Worm (Caenorhabditis elegans) whole organism, L4 larva: ENCODE results near the gene ZC13.10.
A peak's percentile ranks its signal among the peaks of the same experiment; 100 is the strongest.

Experiments used
- D1046.2 ChIP-seq: fragments of 200-800 bp; sonication (Bioruptor generic); IDR thresholded peaks from 2 replicates; pipeline ENCODE4 v1.3.6; 2022; ENCODE audit warnings: missing genetic modification characterization, missing compliant biosample characterization
- F49E8.2 ChIP-seq: sonication (generic microtip); optimal IDR thresholded peaks from 2 replicates; lab custom pipeline; 2016; ENCODE audit warnings: missing compliant biosample characterization, mild to moderate bottlenecking, missing genetic modification characterization, borderline replicate concordance
- T20F7.1 ChIP-seq: fragments of 200-800 bp; sonication (Bioruptor generic); optimal IDR thresholded peaks from 2 replicates; lab custom pipeline; 2018; ENCODE audit warnings: mild to moderate bottlenecking, missing genetic modification characterization, missing compliant biosample characterization
- T26A8.4 ChIP-seq: fragments of 200-800 bp; sonication (Bioruptor generic); IDR thresholded peaks from 2 replicates; pipeline ENCODE4 v1.3.6; 2022; ENCODE audit warnings: missing genetic modification characterization, missing compliant biosample characterization
- Y48G9A.11 ChIP-seq: fragments of 200-800 bp; sonication (Bioruptor generic); IDR thresholded peaks from 2 replicates; pipeline ENCODE4 v1.3.6; 2022; ENCODE audit warnings: missing genetic modification reagents, missing genetic modification characterization, missing compliant biosample characterization
- Y5F2A.4 ChIP-seq: fragments of 200-800 bp; sonication (Bioruptor generic); optimal IDR thresholded peaks from 2 replicates; lab custom pipeline; 2018; ENCODE audit warnings: mild to moderate bottlenecking, missing genetic modification characterization, missing compliant biosample characterization
- Y75B8A.6 ChIP-seq: fragments of 200-800 bp; sonication (Bioruptor generic); IDR thresholded peaks from 2 replicates; pipeline ENCODE4 v1.3.6; 2022; ENCODE audit warnings: missing genetic modification reagents, missing genetic modification characterization, missing compliant biosample characterization
- ZK337.2 ChIP-seq: fragments of 200-800 bp; sonication (Bioruptor generic); IDR thresholded peaks from 2 replicates; pipeline ENCODE4 v1.3.6; 2022; ENCODE audit warnings: missing genetic modification reagents, missing genetic modification characterization, missing compliant biosample characterization
- ceh-28 ChIP-seq: fragments of 150-350 bp; optimal IDR thresholded peaks from 2 replicates; lab custom pipeline; 2014; ENCODE audit warnings: missing biosample characterization, missing genetic modification reagents, missing genetic modification characterization
- ceh-82 ChIP-seq: sonication (generic microtip); optimal IDR thresholded peaks from 2 replicates; lab custom pipeline; 2017; ENCODE audit warnings: missing biosample characterization, missing genetic modification characterization
- daf-19 ChIP-seq: fragments of 200-800 bp; sonication (Bioruptor generic); conservative IDR thresholded peaks from 2 replicates; pipeline ENCODE4 v1.3.6; 2022; ENCODE audit warnings: missing genetic modification characterization, missing compliant biosample characterization
- daf-8 ChIP-seq: fragments of 200-800 bp; sonication (Bioruptor generic); IDR thresholded peaks from 2 replicates; pipeline ENCODE4 v1.3.6; 2022; ENCODE audit warnings: missing genetic modification characterization, missing compliant biosample characterization
- dmd-6 ChIP-seq: fragments of 200-800 bp; sonication (Bioruptor generic); IDR thresholded peaks from 2 replicates; pipeline ENCODE4 v1.3.6; 2022; ENCODE audit warnings: missing genetic modification reagents, missing genetic modification characterization, missing compliant biosample characterization
- dmd-9 ChIP-seq: fragments of 200-800 bp; sonication (Bioruptor generic); IDR thresholded peaks from 2 replicates; pipeline ENCODE4 v1.3.6; 2022; ENCODE audit warnings: missing genetic modification reagents, missing genetic modification characterization, missing compliant biosample characterization
- dpl-1 ChIP-seq: fragments of 150-350 bp; optimal IDR thresholded peaks from 2 replicates; lab custom pipeline; 2014; ENCODE audit warnings: missing biosample characterization, missing genetic modification reagents, missing genetic modification characterization
- duxl-1 ChIP-seq: sonication (generic microtip); optimal IDR thresholded peaks from 2 replicates; lab custom pipeline; 2016; ENCODE audit warnings: mild to moderate bottlenecking, missing genetic modification characterization, moderate library complexity, missing compliant biosample characterization; ENCODE audit not compliant: poor library complexity
- fos-1 ChIP-seq: fragments of 150-350 bp; optimal IDR thresholded peaks from 2 replicates; lab custom pipeline; 2014; ENCODE audit warnings: missing biosample characterization, missing genetic modification characterization
- gei-8 ChIP-seq: fragments of 200-800 bp; sonication (Bioruptor generic); optimal IDR thresholded peaks from 2 replicates; lab custom pipeline; 2018; ENCODE audit warnings: mild to moderate bottlenecking, missing genetic modification characterization, missing compliant biosample characterization
- hlh-11 ChIP-seq: fragments of 200-800 bp; sonication (Bioruptor generic); optimal IDR thresholded peaks from 2 replicates; lab custom pipeline; 2018; ENCODE audit warnings: mild to moderate bottlenecking, missing genetic modification characterization, missing compliant biosample characterization
- hlh-30 ChIP-seq: sonication (generic microtip); optimal IDR thresholded peaks from 2 replicates; lab custom pipeline; 2017; ENCODE audit warnings: antibody characterized with exemption, mild to moderate bottlenecking, missing genetic modification characterization, missing compliant biosample characterization; ENCODE audit not compliant: insufficient read depth
- hmg-1.1 ChIP-seq: fragments of 200-800 bp; sonication (Bioruptor generic); IDR thresholded peaks from 2 replicates; pipeline ENCODE4 v1.3.6; 2022; ENCODE audit warnings: missing genetic modification reagents, missing genetic modification characterization, missing compliant biosample characterization
- lin-1 ChIP-seq: fragments of 200-800 bp; sonication (Bioruptor generic); IDR thresholded peaks from 2 replicates; pipeline ENCODE4 v1.3.6; 2022; ENCODE audit warnings: missing genetic modification reagents, missing genetic modification characterization, missing compliant biosample characterization
- lin-15B ChIP-seq: fragments of 150-350 bp; sonication (generic microtip); optimal IDR thresholded peaks from 3 replicates; lab custom pipeline; 2014; ENCODE audit warnings: missing biosample characterization, missing genetic modification characterization
- lin-38 ChIP-seq: fragments of 200-800 bp; sonication (Bioruptor generic); IDR thresholded peaks from 2 replicates; pipeline ENCODE4 v1.3.6; 2022; ENCODE audit warnings: missing genetic modification reagents, missing genetic modification characterization, missing compliant biosample characterization
- lin-39 ChIP-seq: fragments of 150-350 bp; optimal IDR thresholded peaks from 2 replicates; lab custom pipeline; 2014; ENCODE audit warnings: missing biosample characterization, missing genetic modification reagents, missing genetic modification characterization
- lir-3 ChIP-seq: sonication (generic microtip); optimal IDR thresholded peaks from 2 replicates; lab custom pipeline; 2016; ENCODE audit warnings: mild to moderate bottlenecking, missing genetic modification characterization, missing compliant biosample characterization
- mdl-1 ChIP-seq, 2 experiments: fragments of 150-350 bp in 1 of 2; sonication (generic microtip) in 1 of 2; optimal IDR thresholded peaks; 2 replicates each; lab custom pipeline; 2014 to 2017; ENCODE audit warnings: missing biosample characterization in 2 of 2, missing genetic modification characterization in 2 of 2
- mes-2 ChIP-seq: sonication (generic microtip); optimal IDR thresholded peaks from 2 replicates; lab custom pipeline; 2016; ENCODE audit warnings: missing genotype, mild to moderate bottlenecking, missing genetic modification characterization, missing compliant biosample characterization; ENCODE audit not compliant: poor library complexity, severe bottlenecking
- mxl-3 ChIP-seq: fragments of 200-800 bp; sonication (Bioruptor generic); optimal IDR thresholded peaks from 2 replicates; lab custom pipeline; 2018; ENCODE audit warnings: mild to moderate bottlenecking, missing genetic modification characterization, missing compliant biosample characterization
- nhr-102 ChIP-seq: sonication (generic microtip); optimal IDR thresholded peaks from 2 replicates; lab custom pipeline; 2016; ENCODE audit warnings: mild to moderate bottlenecking, missing genetic modification characterization, moderate library complexity, missing compliant biosample characterization
- nhr-11 ChIP-seq: fragments of 150-350 bp; optimal IDR thresholded peaks from 2 replicates; lab custom pipeline; 2014; ENCODE audit warnings: missing biosample characterization, missing genetic modification characterization
- nhr-28 ChIP-seq: fragments of 150-350 bp; optimal IDR thresholded peaks from 2 replicates; lab custom pipeline; 2014; ENCODE audit warnings: missing biosample characterization, missing genetic modification characterization
- nhr-42 ChIP-seq: fragments of 200-800 bp; sonication (Bioruptor generic); IDR thresholded peaks from 2 replicates; pipeline ENCODE4 v1.3.6; 2022; ENCODE audit warnings: missing genetic modification characterization, missing compliant biosample characterization
- nhr-6 ChIP-seq: fragments of 150-350 bp; optimal IDR thresholded peaks from 2 replicates; lab custom pipeline; 2014; ENCODE audit warnings: missing biosample characterization, missing genetic modification characterization
- pha-4 ChIP-seq, 2 experiments: fragments of 150-350 bp in 1 of 2; fragments of 200-800 bp in 1 of 2; sonication (Bioruptor generic) in 1 of 2; IDR thresholded peaks in 1 of 2; optimal IDR thresholded peaks in 1 of 2; 2 replicates each; pipeline versions ENCODE4 v1.3.6 to Lab custom; 2014 to 2022; ENCODE audit warnings: missing genetic modification characterization in 2 of 2, missing genetic modification reagents in 2 of 2, missing biosample characterization in 1 of 2, missing compliant biosample characterization in 1 of 2
- pqm-1 ChIP-seq: sonication (generic microtip); optimal IDR thresholded peaks from 2 replicates; lab custom pipeline; 2017; ENCODE audit warnings: missing biosample characterization, missing genetic modification characterization
- rbr-2 ChIP-seq: sonication (generic microtip); optimal IDR thresholded peaks from 2 replicates; lab custom pipeline; 2016; ENCODE audit warnings: missing genotype, missing genetic modification characterization, missing compliant biosample characterization
- skn-1 ChIP-seq: fragments of 150-350 bp; optimal IDR thresholded peaks from 2 replicates; lab custom pipeline; 2014; ENCODE audit warnings: missing biosample characterization, missing genetic modification characterization
- snpc-1.2 ChIP-seq: fragments of 200-800 bp; sonication (Bioruptor generic); IDR thresholded peaks from 2 replicates; pipeline ENCODE4 v1.3.6; 2022; ENCODE audit warnings: missing genetic modification reagents, missing genetic modification characterization, missing compliant biosample characterization
- spr-1 ChIP-seq: sonication (generic microtip); optimal IDR thresholded peaks from 2 replicates; lab custom pipeline; 2016; ENCODE audit warnings: mild to moderate bottlenecking, missing genetic modification characterization, missing compliant biosample characterization
- tra-1 ChIP-seq: fragments of 200-800 bp; sonication (Bioruptor generic); IDR thresholded peaks from 2 replicates; pipeline ENCODE4 v1.3.6; 2022; ENCODE audit warnings: missing genetic modification reagents, missing genetic modification characterization, missing compliant biosample characterization
- unc-130 ChIP-seq: sonication (generic microtip); optimal IDR thresholded peaks from 2 replicates; lab custom pipeline; 2016; ENCODE audit warnings: missing genetic modification reagents, missing genetic modification characterization, missing compliant biosample characterization
- unc-62 ChIP-seq, 3 experiments: fragments of 150-350 bp in 1 of 3; sonication (generic microtip); optimal IDR thresholded peaks in 2 of 3; peaks in 1 of 3; 1 replicate in 1 of 3; 2 replicates in 2 of 3; lab custom pipeline; 2014 to 2017; ENCODE audit warnings: missing biosample characterization in 3 of 3, missing genetic modification characterization in 3 of 3, missing genetic modification reagents in 3 of 3, missing genotype in 1 of 3
- vab-7 ChIP-seq: fragments of 200-800 bp; sonication (Bioruptor generic); IDR thresholded peaks from 2 replicates; pipeline ENCODE4 v1.3.6; 2022; ENCODE audit warnings: missing genetic modification reagents, missing genetic modification characterization, missing compliant biosample characterization
- zag-1 ChIP-seq: fragments of 150-350 bp; optimal IDR thresholded peaks from 2 replicates; lab custom pipeline; 2014; ENCODE audit warnings: missing biosample characterization, missing genetic modification characterization
- zfp-2 ChIP-seq: sonication (generic microtip); optimal IDR thresholded peaks from 2 replicates; lab custom pipeline; 2016; ENCODE audit warnings: mild to moderate bottlenecking, missing genetic modification characterization, missing compliant biosample characterization
- zfp-3 ChIP-seq: fragments of 200-800 bp; sonication (Bioruptor generic); conservative IDR thresholded peaks from 2 replicates; pipeline ENCODE4 v1.3.6; 2022; ENCODE audit warnings: missing genetic modification reagents, missing genetic modification characterization, missing compliant biosample characterization
- zip-11 ChIP-seq: fragments of 200-800 bp; sonication (Bioruptor generic); IDR thresholded peaks from 2 replicates; pipeline ENCODE4 v1.3.6; 2022; ENCODE audit warnings: missing genetic modification characterization, missing compliant biosample characterization
- zip-2 ChIP-seq: fragments of 150-350 bp; optimal IDR thresholded peaks from 2 replicates; lab custom pipeline; 2014; ENCODE audit warnings: missing biosample characterization, missing genetic modification characterization
- ztf-11 ChIP-seq: fragments of 150-350 bp; optimal IDR thresholded peaks from 2 replicates; lab custom pipeline; 2014; ENCODE audit warnings: missing biosample characterization, missing genetic modification characterization
- ztf-7 ChIP-seq: fragments of 150-350 bp; optimal IDR thresholded peaks from 2 replicates; lab custom pipeline; 2014; ENCODE audit warnings: missing biosample characterization, missing genetic modification characterization

The ZC13.10 gene

DNA sequence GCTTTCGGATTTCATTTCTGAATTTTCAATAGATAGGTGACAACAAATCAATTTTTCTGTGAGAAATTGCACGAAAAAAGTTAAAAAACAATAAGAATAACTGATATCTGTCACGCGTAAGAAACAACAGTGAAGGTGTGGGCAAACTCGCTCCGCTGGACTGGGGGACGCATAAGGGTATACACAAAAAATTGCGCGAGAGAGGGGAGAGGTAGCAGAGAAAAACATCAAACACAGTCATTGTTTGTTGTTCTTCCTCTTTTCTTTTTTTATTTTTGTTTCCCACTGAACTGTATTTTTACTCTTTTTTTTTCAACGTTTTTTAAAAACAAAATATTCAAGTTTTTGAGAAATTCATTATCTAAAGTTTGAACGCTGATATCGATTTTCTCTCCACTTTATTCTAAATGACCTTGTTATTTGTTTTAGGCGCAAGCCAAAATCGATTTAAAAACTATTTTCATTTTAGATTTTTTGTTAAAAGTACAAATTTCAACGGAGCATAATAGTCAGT, 22.1 kb upstream of the ZC13.10 start, which contains the start of the genes pifk-1 and tbc-11 (continued):
- TF ChIP-seq mxl-3 (GFP tag; lab: Kevin White, UChicago) = peak; percentile 16
- no peak for TF ChIP-seq rbr-2 (tag; lab: Kevin White, UChicago)
- TF ChIP-seq Y48G9A.11 (GFP tag; lab: Robert Waterston, UW) = no peak
- TF ChIP-seq Y75B8A.6 = no peak
- no peak for TF ChIP-seq skn-1
- peak; percentile 79 for TF ChIP-seq mes-2 (tag; lab: Kevin White, UChicago)
- TF ChIP-seq mdl-1 (tag; optimal IDR thresholded peaks at IDR 0.05; lab: Kevin White, UChicago) = peak in 1 of 2 experiments; percentile 55
- no peak for TF ChIP-seq lin-15B (tag; lab: Kevin White, UChicago)
- no peak for TF ChIP-seq lin-1 (GFP tag; lab: Robert Waterston, UW)
- TF ChIP-seq ztf-7 = no peak
- TF ChIP-seq dmd-6 (GFP tag; lab: Robert Waterston, UW) = peak; percentile 40; the same call in 1 of the 2 replicates
- TF ChIP-seq gei-8 = no peak
- TF ChIP-seq fos-1 = no peak
- no peak for TF ChIP-seq zag-1 (tag; lab: Kevin White, UChicago)
- TF ChIP-seq D1046.2 (GFP tag; lab: Robert Waterston, UW) = no peak
- no peak for TF ChIP-seq vab-7 (GFP tag; lab: Robert Waterston, UW)
- TF ChIP-seq nhr-42 (GFP tag; lab: Robert Waterston, UW) = no peak
- no peak for TF ChIP-seq pha-4 (GFP tag; IDR thresholded peaks at IDR 0.05; lab: Robert Waterston, UW)
- peak; percentile 95 for TF ChIP-seq pha-4 (tag; optimal IDR thresholded peaks at IDR 0.05; lab: Kevin White, UChicago)
- peak; percentile 26 for TF ChIP-seq nhr-6 (tag; lab: Kevin White, UChicago)
- no peak for TF ChIP-seq ZK337.2 (GFP tag; lab: Robert Waterston, UW)
- no peak for TF ChIP-seq nhr-102 (tag; lab: Kevin White, UChicago)
- no peak for TF ChIP-seq ztf-11
- peak; percentile 74 for TF ChIP-seq nhr-28 (tag; lab: Kevin White, UChicago)
- TF ChIP-seq ceh-82 (tag; lab: Kevin White, UChicago) = no peak
- 0 out of 2 replicates have a peak, but pooled peaks have one; percentile 14 for TF ChIP-seq hmg-1.1 (GFP tag; lab: Robert Waterston, UW)
- TF ChIP-seq duxl-1 (tag; lab: Kevin White, UChicago) = no peak
- no peak for TF ChIP-seq zip-11 (GFP tag; lab: Robert Waterston, UW)
- TF ChIP-seq Y5F2A.4 (GFP tag; lab: Kevin White, UChicago) = no peak
- no peak for TF ChIP-seq zfp-3 (GFP tag; lab: Robert Waterston, UW)
- no peak for TF ChIP-seq daf-19
- TF ChIP-seq pqm-1 (tag; lab: Kevin White, UChicago) = no peak
- TF ChIP-seq nhr-11 (tag; lab: Kevin White, UChicago) = no peak
- peak; percentile 91 for TF ChIP-seq hlh-30
- TF ChIP-seq zip-2 = no peak
- no peak for TF ChIP-seq lin-39 (tag; lab: Kevin White, UChicago)
- no peak for TF ChIP-seq zfp-2 (tag; lab: Kevin White, UChicago)
- no peak for TF ChIP-seq daf-8 (GFP tag; lab: Robert Waterston, UW)
- TF ChIP-seq tra-1 = no peak
- TF ChIP-seq T26A8.4 (GFP tag; lab: Robert Waterston, UW) = no peak
- no peak for TF ChIP-seq dmd-9 (GFP tag; lab: Robert Waterston, UW)
- no peak for TF ChIP-seq lir-3 (tag; lab: Kevin White, UChicago)
- peak; percentile 40 for TF ChIP-seq dpl-1
- no peak for TF ChIP-seq unc-62 (GFP tag; optimal IDR thresholded peaks at IDR 0.05 in 1 of 2; lab: Kevin White, UChicago)
- TF ChIP-seq unc-62 (tag; optimal IDR thresholded peaks at IDR 0.05; lab: Kevin White, UChicago) = no peak
- peak; percentile 71 for TF ChIP-seq hlh-11
- TF ChIP-seq spr-1 (tag; lab: Kevin White, UChicago) = no peak
- no peak for TF ChIP-seq F49E8.2 (tag; lab: Kevin White, UChicago)
- TF ChIP-seq ceh-28 = no peak
- TF ChIP-seq unc-130 (GFP tag; lab: Kevin White, UChicago) = no peak
- TF ChIP-seq snpc-1.2 (GFP tag; lab: Robert Waterston, UW) = no peak
- TF ChIP-seq T20F7.1 = no peak
- TF ChIP-seq lin-38 (GFP tag; lab: Robert Waterston, UW) = peak; percentile 80
